Fruit fly (Drosophila melanogaster): ENCODE results near the gene CG13460.

dm6 chr3L:15108948-15109347 lies 47.4 kb upstream of the CG13460 start:
- TF ChIP-seq Crg-1 (GFP tag; optimal IDR thresholded peaks at IDR 0.05) (no peak), cic (GFP tag; optimal IDR thresholded peaks at IDR 0.05) (no peak), Mnt (GFP tag; optimal IDR thresholded peaks at IDR 0.05) (no peak), cnc (optimal IDR thresholded peaks at IDR 0.05) (no peak), Clk (GFP tag; optimal IDR thresholded peaks at IDR 0.05) (no peak), ovo (GFP tag; optimal IDR thresholded peaks at IDR 0.05) (no peak), Hr96 (GFP tag; optimal IDR thresholded peaks at IDR 0.05) (no peak)

All from whole organism, adult.